Worm (Caenorhabditis elegans) whole organism, young adult: ENCODE results near the gene dpy-26.

Experiments used
- F49E8.2 ChIP-seq: sonication (generic microtip); optimal IDR thresholded peaks from 3 replicates; lab custom pipeline; 2017; ENCODE audit warnings: missing genetic modification characterization, mild to moderate bottlenecking, missing compliant biosample characterization, antibody characterized with exemption, moderate library complexity; ENCODE audit not compliant: insufficient read depth
- ZK185.1 ChIP-seq: sonication (generic microtip); optimal IDR thresholded peaks from 2 replicates; lab custom pipeline; 2016; ENCODE audit warnings: mild to moderate bottlenecking, missing genetic modification characterization, missing compliant biosample characterization; ENCODE audit not compliant: poor library complexity, severe bottlenecking
- him-1 ChIP-seq: sonication (generic microtip); optimal IDR thresholded peaks from 2 replicates; lab custom pipeline; 2016; ENCODE audit warnings: missing genotype, missing genetic modification reagents, missing genetic modification characterization, missing compliant biosample characterization
- hlh-12 ChIP-seq: sonication (generic microtip); optimal IDR thresholded peaks from 2 replicates; lab custom pipeline; 2016; ENCODE audit warnings: missing genetic modification characterization, missing compliant biosample characterization
- hmg-1.2 ChIP-seq: fragments of 200-800 bp; sonication (Bioruptor generic); IDR thresholded peaks from 2 replicates; pipeline ENCODE4 v1.3.6; 2022; ENCODE audit warnings: missing genetic modification reagents, missing genetic modification characterization, missing compliant biosample characterization
- sdz-38 ChIP-seq: sonication (generic microtip); optimal IDR thresholded peaks from 2 replicates; lab custom pipeline; 2016; ENCODE audit warnings: missing genotype, missing genetic modification characterization, missing compliant biosample characterization
- sptf-2 ChIP-seq: fragments of 200-800 bp; sonication (Bioruptor generic); optimal IDR thresholded peaks from 2 replicates; lab custom pipeline; 2018; ENCODE audit warnings: mild to moderate bottlenecking, missing genetic modification characterization, missing compliant biosample characterization
- unc-62 ChIP-seq: fragments of 150-350 bp; optimal IDR thresholded peaks from 2 replicates; lab custom pipeline; 2014; ENCODE audit warnings: missing biosample characterization, missing genetic modification reagents, missing genetic modification characterization

DNA sequence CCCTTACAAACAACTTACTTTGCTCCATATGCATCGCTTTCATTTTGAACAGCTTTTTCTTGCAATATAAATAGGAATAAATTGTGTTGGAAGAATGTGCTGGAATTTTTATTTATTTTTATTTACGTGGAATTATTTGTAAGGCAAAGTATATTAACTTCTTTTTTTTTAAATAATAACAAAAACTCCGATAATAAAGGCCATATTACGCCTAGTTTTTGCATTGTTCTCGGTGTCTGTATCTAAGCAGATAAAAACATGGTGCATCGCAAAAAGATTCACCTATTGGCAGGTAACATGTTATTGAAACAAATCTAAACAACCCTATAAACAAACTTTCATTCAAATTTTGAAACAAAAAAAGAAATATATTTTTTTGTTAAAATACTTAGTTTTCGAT lies 12.2 kb upstream of the dpy-26 start, which contains the start of gene C25G4.8:
- TF ChIP-seq F49E8.2 (tag; lab: Kevin White, UChicago): no peak
- TF ChIP-seq hmg-1.2 (GFP tag; lab: Robert Waterston, UW): no peak
- TF ChIP-seq sdz-38 (tag; lab: Kevin White, UChicago): no peak
- no peak for TF ChIP-seq ZK185.1 (tag; lab: Kevin White, UChicago)
- TF ChIP-seq unc-62: no peak
- TF ChIP-seq sptf-2: no peak
- no peak for TF ChIP-seq him-1
- TF ChIP-seq hlh-12 (tag; lab: Kevin White, UChicago): no peak
